Worm (Caenorhabditis elegans) whole organism, young adult: ENCODE results near the gene col-3.

Source experiments
- K11D2.4 ChIP-seq: fragments of 200-800 bp; sonication (Bioruptor generic); IDR thresholded peaks from 2 replicates; pipeline ENCODE4 v1.3.6; 2022; ENCODE audit warnings: missing genetic modification reagents, missing genetic modification characterization, missing compliant biosample characterization
- ceh-79 ChIP-seq: sonication (generic microtip); optimal IDR thresholded peaks from 2 replicates; lab custom pipeline; 2017; ENCODE audit warnings: mild to moderate bottlenecking, missing genetic modification characterization, missing compliant biosample characterization
- egrh-3 ChIP-seq: fragments of 200-800 bp; sonication (Bioruptor generic); IDR thresholded peaks from 2 replicates; pipeline ENCODE4 v1.3.6; 2022; ENCODE audit warnings: missing genetic modification reagents, missing genetic modification characterization, missing compliant biosample characterization
- rec-8 ChIP-seq, 2 experiments: sonication (generic microtip); optimal IDR thresholded peaks; 2 replicates each; lab custom pipeline; 2016; ENCODE audit warnings: mild to moderate bottlenecking in 2 of 2, missing genetic modification characterization in 2 of 2, missing genetic modification reagents in 2 of 2, missing genotype in 2 of 2, missing biosample characterization in 1 of 2, missing compliant biosample characterization in 1 of 2, moderate library complexity in 1 of 2
- sea-2 ChIP-seq: fragments of 200-800 bp; sonication (Bioruptor generic); IDR thresholded peaks from 2 replicates; pipeline ENCODE4 v1.3.6; 2022; ENCODE audit warnings: missing genetic modification characterization, missing compliant biosample characterization
- sptf-2 ChIP-seq: fragments of 200-800 bp; sonication (Bioruptor generic); optimal IDR thresholded peaks from 2 replicates; lab custom pipeline; 2018; ENCODE audit warnings: mild to moderate bottlenecking, missing genetic modification characterization, missing compliant biosample characterization

ce11 chrIV:8793223-8793622 lies 31.4 kb upstream of the col-3 start:
- TF ChIP-seq ceh-79 (tag; lab: Kevin White, UChicago) = no peak
- TF ChIP-seq egrh-3 (GFP tag; lab: Robert Waterston, UW) = no peak
- no peak for TF ChIP-seq sptf-2
- TF ChIP-seq K11D2.4 (GFP tag; lab: Robert Waterston, UW) = no peak
- TF ChIP-seq rec-8 (tag; optimal IDR thresholded peaks at IDR 0.05; lab: Kevin White, UChicago) = no peak
- TF ChIP-seq sea-2 (GFP tag; lab: Robert Waterston, UW) = no peak
